Worm (Caenorhabditis elegans) whole organism, young adult: ENCODE measurements around the gene toca-2.

Experiments
- B0019.2 ChIP-seq: fragments of 200-800 bp; sonication (Bioruptor generic); conservative IDR thresholded peaks from 2 replicates; pipeline ENCODE4 v1.3.6; 2022; ENCODE audit warnings: missing genetic modification reagents, missing genetic modification characterization, missing compliant biosample characterization
- C06A6.2 ChIP-seq: fragments of 200-800 bp; sonication (Bioruptor generic); conservative IDR thresholded peaks from 2 replicates; pipeline ENCODE4 v1.3.6; 2022; ENCODE audit warnings: missing genetic modification characterization, missing compliant biosample characterization
- D2030.7 ChIP-seq: fragments of 200-800 bp; sonication (Bioruptor generic); IDR thresholded peaks from 2 replicates; pipeline ENCODE4 v1.3.6; 2022; ENCODE audit warnings: missing genetic modification reagents, missing genetic modification characterization, missing compliant biosample characterization
- F33H1.4 ChIP-seq: fragments of 200-800 bp; sonication (Bioruptor generic); IDR thresholded peaks from 2 replicates; pipeline ENCODE4 v1.3.6; 2022; ENCODE audit warnings: missing genetic modification reagents, missing genetic modification characterization, missing compliant biosample characterization
- K11D2.4 ChIP-seq: fragments of 200-800 bp; sonication (Bioruptor generic); IDR thresholded peaks from 2 replicates; pipeline ENCODE4 v1.3.6; 2022; ENCODE audit warnings: missing genetic modification reagents, missing genetic modification characterization, missing compliant biosample characterization
- Y56A3A.18 ChIP-seq: fragments of 200-800 bp; sonication (Bioruptor generic); IDR thresholded peaks from 2 replicates; pipeline ENCODE4 v1.3.6; 2022; ENCODE audit warnings: missing genetic modification reagents, missing genetic modification characterization, missing compliant biosample characterization
- Y95B8A.8 ChIP-seq: fragments of 200-800 bp; sonication (Bioruptor generic); IDR thresholded peaks from 2 replicates; pipeline ENCODE4 v1.3.6; 2022; ENCODE audit warnings: missing genetic modification reagents, missing genetic modification characterization, missing compliant biosample characterization
- ZK185.1 ChIP-seq: sonication (generic microtip); optimal IDR thresholded peaks from 2 replicates; lab custom pipeline; 2016; ENCODE audit warnings: mild to moderate bottlenecking, missing genetic modification characterization, missing compliant biosample characterization; ENCODE audit not compliant: poor library complexity, severe bottlenecking
- aptf-2 ChIP-seq: fragments of 200-800 bp; sonication (Bioruptor generic); conservative IDR thresholded peaks from 2 replicates; pipeline ENCODE4 v1.3.6; 2022; ENCODE audit warnings: missing genetic modification reagents, missing genetic modification characterization, missing compliant biosample characterization
- aptf-3 ChIP-seq: fragments of 200-800 bp; sonication (Bioruptor generic); IDR thresholded peaks from 2 replicates; pipeline ENCODE4 v1.3.6; 2022; ENCODE audit warnings: missing genetic modification characterization, missing compliant biosample characterization
- atf-7 ChIP-seq: sonication (generic microtip); optimal IDR thresholded peaks from 2 replicates; lab custom pipeline; 2017; ENCODE audit warnings: mild to moderate bottlenecking, missing genetic modification characterization, missing compliant biosample characterization
- athp-1 ChIP-seq: sonication (generic microtip); optimal IDR thresholded peaks from 2 replicates; lab custom pipeline; 2017; ENCODE audit warnings: mild to moderate bottlenecking, missing genetic modification characterization, missing compliant biosample characterization
- attf-6 ChIP-seq: fragments of 200-800 bp; sonication (Bioruptor generic); IDR thresholded peaks from 2 replicates; pipeline ENCODE4 v1.3.6; 2022; ENCODE audit warnings: missing genetic modification reagents, missing genetic modification characterization, missing compliant biosample characterization
- cebp-1 ChIP-seq, 2 experiments: fragments of 200-800 bp in 1 of 2; sonication (Bioruptor generic) in 1 of 2; sonication (generic microtip) in 1 of 2; IDR thresholded peaks in 1 of 2; optimal IDR thresholded peaks in 1 of 2; 2 replicates each; pipeline versions ENCODE4 v1.3.6 to Lab custom; 2017 to 2022; ENCODE audit warnings: missing compliant biosample characterization in 2 of 2, missing genetic modification characterization in 2 of 2, mild to moderate bottlenecking in 1 of 2, missing genetic modification reagents in 1 of 2, moderate library complexity in 1 of 2
- ceh-27 ChIP-seq: fragments of 200-800 bp; sonication (Bioruptor generic); optimal IDR thresholded peaks from 2 replicates; lab custom pipeline; 2018; ENCODE audit warnings: mild to moderate bottlenecking, missing genetic modification characterization, moderate library complexity, missing compliant biosample characterization
- ceh-79 ChIP-seq: sonication (generic microtip); optimal IDR thresholded peaks from 2 replicates; lab custom pipeline; 2017; ENCODE audit warnings: mild to moderate bottlenecking, missing genetic modification characterization, missing compliant biosample characterization
- dox-1 ChIP-seq: fragments of 200-800 bp; sonication (Bioruptor generic); IDR thresholded peaks from 2 replicates; pipeline ENCODE4 v1.3.6; 2022; ENCODE audit warnings: missing genetic modification reagents, missing genetic modification characterization, missing compliant biosample characterization
- gei-17 ChIP-seq: fragments of 200-800 bp; sonication (Bioruptor generic); optimal IDR thresholded peaks from 2 replicates; lab custom pipeline; 2018; ENCODE audit warnings: mild to moderate bottlenecking, missing genetic modification characterization, missing compliant biosample characterization
- him-1 ChIP-seq: sonication (generic microtip); optimal IDR thresholded peaks from 2 replicates; lab custom pipeline; 2016; ENCODE audit warnings: missing genotype, missing genetic modification reagents, missing genetic modification characterization, missing compliant biosample characterization
- hsf-1 ChIP-seq: fragments of 200-800 bp; sonication (Bioruptor generic); IDR thresholded peaks from 2 replicates; pipeline ENCODE4 v1.3.6; 2022; ENCODE audit warnings: missing genetic modification reagents, missing genetic modification characterization, missing compliant biosample characterization
- lag-1 ChIP-seq: fragments of 200-800 bp; sonication (Bioruptor generic); IDR thresholded peaks from 2 replicates; pipeline ENCODE4 v1.3.6; 2022; ENCODE audit warnings: missing genetic modification reagents, missing genetic modification characterization, missing compliant biosample characterization
- let-526 ChIP-seq: fragments of 200-800 bp; sonication (Bioruptor generic); IDR thresholded peaks from 2 replicates; pipeline ENCODE4 v1.3.6; 2022; ENCODE audit warnings: missing genetic modification reagents, missing genetic modification characterization, missing compliant biosample characterization
- lin-26 ChIP-seq: fragments of 200-800 bp; sonication (Bioruptor generic); IDR thresholded peaks from 2 replicates; pipeline ENCODE4 v1.3.6; 2022; ENCODE audit warnings: missing genetic modification reagents, missing genetic modification characterization, missing compliant biosample characterization
- lin-35 ChIP-seq, 3 experiments: fragments of 150-350 bp in 2 of 3; sonication (generic microtip) in 1 of 3; optimal IDR thresholded peaks; 2 replicates each; lab custom pipeline; 2014 to 2018; ENCODE audit warnings: missing biosample characterization in 3 of 3, missing genetic modification characterization in 3 of 3, missing genetic modification reagents in 3 of 3
- lsl-1 ChIP-seq: fragments of 200-800 bp; sonication (Bioruptor generic); optimal IDR thresholded peaks from 2 replicates; lab custom pipeline; 2018; ENCODE audit warnings: mild to moderate bottlenecking, missing genetic modification characterization, moderate library complexity, missing compliant biosample characterization
- madf-3 ChIP-seq: fragments of 200-800 bp; sonication (Bioruptor generic); IDR thresholded peaks from 2 replicates; pipeline ENCODE4 v1.3.6; 2022; ENCODE audit warnings: missing genetic modification reagents, missing genetic modification characterization, missing compliant biosample characterization
- madf-8 ChIP-seq: fragments of 200-800 bp; sonication (Bioruptor generic); conservative IDR thresholded peaks from 2 replicates; pipeline ENCODE4 v1.3.6; 2022; ENCODE audit warnings: missing genetic modification reagents, missing genetic modification characterization, missing compliant biosample characterization
- mcd-1 ChIP-seq: fragments of 200-800 bp; sonication (Bioruptor generic); IDR thresholded peaks from 2 replicates; pipeline ENCODE4 v1.3.6; 2022; ENCODE audit warnings: missing genetic modification reagents, missing genetic modification characterization, missing compliant biosample characterization
- nhr-120 ChIP-seq: fragments of 200-800 bp; sonication (Bioruptor generic); IDR thresholded peaks from 2 replicates; pipeline ENCODE4 v1.3.6; 2022; ENCODE audit warnings: missing genetic modification characterization, missing compliant biosample characterization
- nhr-80 ChIP-seq: sonication (generic microtip); optimal IDR thresholded peaks from 2 replicates; lab custom pipeline; 2016; ENCODE audit warnings: missing genetic modification characterization, missing compliant biosample characterization
- pbrm-1 ChIP-seq: fragments of 200-800 bp; sonication (Bioruptor generic); IDR thresholded peaks from 2 replicates; pipeline ENCODE4 v1.3.6; 2022; ENCODE audit warnings: missing genetic modification reagents, missing genetic modification characterization, missing compliant biosample characterization
- rcor-1 ChIP-seq: fragments of 200-800 bp; sonication (Bioruptor generic); IDR thresholded peaks from 2 replicates; pipeline ENCODE4 v1.3.6; 2022; ENCODE audit warnings: missing genetic modification reagents, missing genetic modification characterization, missing compliant biosample characterization
- rec-8 ChIP-seq, 2 experiments: sonication (generic microtip); optimal IDR thresholded peaks; 2 replicates each; lab custom pipeline; 2016; ENCODE audit warnings: mild to moderate bottlenecking in 2 of 2, missing genetic modification characterization in 2 of 2, missing genetic modification reagents in 2 of 2, missing genotype in 2 of 2, missing biosample characterization in 1 of 2, missing compliant biosample characterization in 1 of 2, moderate library complexity in 1 of 2
- rpc-1 ChIP-seq, 2 experiments: fragments of 150-350 bp in 1 of 2; sonication (generic microtip) in 1 of 2; optimal IDR thresholded peaks; 2 replicates each; lab custom pipeline; 2014 to 2018; ENCODE audit warnings: missing biosample characterization in 1 of 2, missing genetic modification characterization in 1 of 2, missing genetic modification reagents in 1 of 2, missing genotype in 1 of 2
- snpc-1.1 ChIP-seq: sonication (generic microtip); optimal IDR thresholded peaks from 2 replicates; lab custom pipeline; 2017; ENCODE audit warnings: missing genetic modification characterization, mild to moderate bottlenecking, missing compliant biosample characterization, antibody characterized with exemption, moderate library complexity, missing genotype, missing genetic modification reagents; ENCODE audit not compliant: insufficient read depth
- snpc-1.3 ChIP-seq: sonication (generic microtip); optimal IDR thresholded peaks from 2 replicates; lab custom pipeline; 2017; ENCODE audit warnings: missing genetic modification characterization, mild to moderate bottlenecking, missing compliant biosample characterization, antibody characterized with exemption, moderate library complexity, missing genotype, missing genetic modification reagents; ENCODE audit not compliant: insufficient read depth
- somi-1 ChIP-seq: fragments of 200-800 bp; sonication (Bioruptor generic); optimal IDR thresholded peaks from 2 replicates; lab custom pipeline; 2018; ENCODE audit warnings: mild to moderate bottlenecking, missing genetic modification characterization, missing compliant biosample characterization
- tbp1 ChIP-seq: fragments of 200-800 bp; sonication (Bioruptor generic); optimal IDR thresholded peaks from 2 replicates; lab custom pipeline; 2018; ENCODE audit warnings: mild to moderate bottlenecking, missing genetic modification characterization, missing compliant biosample characterization
- tlf-1 ChIP-seq: fragments of 200-800 bp; sonication (Bioruptor generic); optimal IDR thresholded peaks from 2 replicates; lab custom pipeline; 2018; ENCODE audit warnings: mild to moderate bottlenecking, missing genetic modification characterization, missing compliant biosample characterization
- unc-130 ChIP-seq: sonication (generic microtip); optimal IDR thresholded peaks from 2 replicates; lab custom pipeline; 2016; ENCODE audit warnings: missing genetic modification reagents, missing genetic modification characterization, missing compliant biosample characterization
- unc-62 ChIP-seq: fragments of 150-350 bp; optimal IDR thresholded peaks from 2 replicates; lab custom pipeline; 2014; ENCODE audit warnings: missing biosample characterization, missing genetic modification reagents, missing genetic modification characterization
- zim-3 ChIP-seq: sonication (generic microtip); optimal IDR thresholded peaks from 2 replicates; lab custom pipeline; 2017; ENCODE audit warnings: mild to moderate bottlenecking, missing genetic modification characterization, moderate library complexity, missing compliant biosample characterization
- ztf-22 ChIP-seq: fragments of 200-800 bp; sonication (Bioruptor generic); optimal IDR thresholded peaks from 2 replicates; lab custom pipeline; 2018; ENCODE audit warnings: mild to moderate bottlenecking, missing genetic modification characterization, moderate library complexity, missing compliant biosample characterization
- ztf-26 ChIP-seq: sonication (generic microtip); optimal IDR thresholded peaks from 2 replicates; lab custom pipeline; 2017; ENCODE audit warnings: missing genetic modification characterization, missing compliant biosample characterization

Gene toca-2

ce11 chrIII:13763260-13764112, 7.8 kb downstream of the toca-2 start:
- TF ChIP-seq ztf-26 (tag; lab: Kevin White, UChicago) (no peak), gei-17 (GFP tag; lab: Kevin White, UChicago) (peak; percentile 18), rcor-1 (GFP tag; lab: Robert Waterston, UW) (no peak), dox-1 (GFP tag; lab: Robert Waterston, UW) (0 out of 2 replicates have a peak, but pooled peaks have one; percentile 12), F33H1.4 (GFP tag; lab: Robert Waterston, UW) (0 out of 2 replicates have a peak, but pooled peaks have one; percentile 7), hsf-1 (GFP tag; lab: Robert Waterston, UW) (peak; percentile 40; the same call in 1 of the 2 replicates), cebp-1 (GFP tag; IDR thresholded peaks at IDR 0.05; lab: Robert Waterston, UW) (no peak), cebp-1 (tag; optimal IDR thresholded peaks at IDR 0.05; lab: Kevin White, UChicago) (peak; percentile 44), aptf-2 (GFP tag; lab: Robert Waterston, UW) (no peak), zim-3 (tag; lab: Kevin White, UChicago) (no peak), attf-6 (GFP tag; lab: Robert Waterston, UW) (0 out of 2 replicates have a peak, but pooled peaks have one; percentile 8), ZK185.1 (peak; percentile 40), athp-1 (peak; percentile 45), C06A6.2 (GFP tag; lab: Robert Waterston, UW) (peak; percentile 62; the same call in 1 of the 2 replicates), madf-3 (GFP tag; lab: Robert Waterston, UW) (peak; percentile 73; the same call in 1 of the 2 replicates), lin-26 (GFP tag; lab: Robert Waterston, UW) (0 out of 2 replicates have a peak, but pooled peaks have one; percentile 31), B0019.2 (no peak), pbrm-1 (GFP tag; lab: Robert Waterston, UW) (peak; percentile 54), snpc-1.3 (tag; lab: Kevin White, UChicago) (no peak), unc-62 (GFP tag; lab: Kevin White, UChicago) (no peak), ceh-79 (no peak), ztf-22 (peak; percentile 2), let-526 (GFP tag; lab: Robert Waterston, UW) (no peak), lin-35 (GFP tag; optimal IDR thresholded peaks at IDR 0.05; lab: Kevin White, UChicago) (peak in 1 of 3 experiments; percentile 15), nhr-120 (no peak), snpc-1.1 (tag; lab: Kevin White, UChicago) (no peak), lsl-1 (GFP tag; lab: Kevin White, UChicago) (no peak), rec-8 (tag; optimal IDR thresholded peaks at IDR 0.05; lab: Kevin White, UChicago) (no peak), nhr-80 (tag; lab: Kevin White, UChicago) (peak; percentile 49), K11D2.4 (no peak), ceh-27 (GFP tag; lab: Kevin White, UChicago) (no peak), madf-8 (GFP tag; lab: Robert Waterston, UW) (no peak), tbp1 (peak; percentile 16), unc-130 (GFP tag; lab: Kevin White, UChicago) (no peak), somi-1 (GFP tag; lab: Kevin White, UChicago) (peak; percentile 63), Y56A3A.18 (GFP tag; lab: Robert Waterston, UW) (peak; percentile 81; the same call in 1 of the 2 replicates), Y95B8A.8 (no peak; the same call in 1 of the 2 replicates), him-1 (tag; lab: Kevin White, UChicago) (no peak), rpc-1 (optimal IDR thresholded peaks at IDR 0.05; lab: Kevin White, UChicago) (no peak), rpc-1 (tag; optimal IDR thresholded peaks at IDR 0.05; lab: Kevin White, UChicago) (no peak), lag-1 (GFP tag; lab: Robert Waterston, UW) (no peak), D2030.7 (GFP tag; lab: Robert Waterston, UW) (peak; percentile 30; the same call in 1 of the 2 replicates), aptf-3 (GFP tag; lab: Robert Waterston, UW) (peak; percentile 33; the same call in 1 of the 2 replicates), tlf-1 (GFP tag; lab: Kevin White, UChicago) (peak; percentile 5), mcd-1 (GFP tag; lab: Robert Waterston, UW) (no peak), atf-7 (tag; lab: Kevin White, UChicago) (no peak)
